Fruit fly (Drosophila melanogaster) whole organism, embryonic: ENCODE measurements around the gene CG43203.
A peak's percentile ranks its signal among the peaks of the same experiment; 100 is the strongest.

Source experiments
- Awh ChIP-seq: fragments of 200-800 bp; sonication (Bioruptor generic); IDR thresholded peaks from 2 replicates; pipeline ENCODE4, ENCODE4 v1.3.6; 2022; ENCODE audit warnings: missing biosample characterization, missing genetic modification characterization
- Blimp-1 ChIP-seq: fragments of 200-800 bp; sonication (Bioruptor generic); optimal IDR thresholded peaks from 3 replicates; lab custom pipeline; 2018; ENCODE audit warnings: missing biosample characterization, missing genetic modification characterization, mild to moderate bottlenecking, moderate library complexity, missing genetic modification reagents
- CG10462 ChIP-seq: fragments of 200-800 bp; sonication (Bioruptor generic); optimal IDR thresholded peaks from 2 replicates; lab custom pipeline; 2016; ENCODE audit warnings: missing biosample characterization, missing genetic modification characterization
- CG11398 ChIP-seq: fragments of 200-800 bp; sonication (Bioruptor generic); optimal IDR thresholded peaks from 2 replicates; lab custom pipeline; 2016; ENCODE audit warnings: missing biosample characterization, missing genetic modification characterization
- CG12942 ChIP-seq: fragments of 200-800 bp; sonication (Bioruptor generic); optimal IDR thresholded peaks from 3 replicates; lab custom pipeline; 2016; ENCODE audit warnings: missing biosample characterization, missing genetic modification characterization
- CG14050 ChIP-seq: fragments of 200-800 bp; sonication (Bioruptor generic); IDR thresholded peaks from 3 replicates; pipeline ENCODE4 v1.3.6; 2022; ENCODE audit warnings: missing biosample characterization, missing genetic modification characterization
- CG17359 ChIP-seq: fragments of 200-800 bp; sonication (Bioruptor generic); optimal IDR thresholded peaks from 3 replicates; lab custom pipeline; 2018; ENCODE audit warnings: missing biosample characterization, mild to moderate bottlenecking, missing genetic modification characterization, moderate library complexity
- CG1832 ChIP-seq: fragments of 200-800 bp; sonication (Bioruptor generic); optimal IDR thresholded peaks from 2 replicates; lab custom pipeline; 2017; ENCODE audit warnings: missing biosample characterization, mild to moderate bottlenecking, missing genetic modification characterization, inconsistent platforms
- CG30431 ChIP-seq: fragments of 200-800 bp; sonication (Bioruptor generic); optimal IDR thresholded peaks from 2 replicates; lab custom pipeline; 2017; ENCODE audit warnings: missing biosample characterization, missing genetic modification characterization
- CG31224 ChIP-seq: fragments of 200-800 bp; sonication (Bioruptor generic); IDR thresholded peaks from 2 replicates; pipeline ENCODE4 v1.3.6; 2022; ENCODE audit warnings: missing biosample characterization, missing genetic modification characterization
- CG3995 ChIP-seq: fragments of 200-800 bp; sonication (Bioruptor generic); optimal IDR thresholded peaks from 3 replicates; lab custom pipeline; 2016; ENCODE audit warnings: missing biosample characterization, missing genetic modification characterization
- CG4820 ChIP-seq: fragments of 200-800 bp; sonication (Bioruptor generic); optimal IDR thresholded peaks from 3 replicates; lab custom pipeline; 2016; ENCODE audit warnings: missing biosample characterization, missing genetic modification characterization
- CG5180 ChIP-seq: fragments of 200-800 bp; sonication (Bioruptor generic); optimal IDR thresholded peaks from 3 replicates; lab custom pipeline; 2017; ENCODE audit warnings: missing biosample characterization, missing genetic modification characterization, mild to moderate bottlenecking, moderate library complexity, missing genetic modification reagents
- CG7271 ChIP-seq: fragments of 200-800 bp; sonication (Bioruptor generic); optimal IDR thresholded peaks from 2 replicates; lab custom pipeline; 2018; ENCODE audit warnings: missing biosample characterization, mild to moderate bottlenecking, missing genetic modification characterization, moderate library complexity
- CG7357 ChIP-seq: fragments of 200-800 bp; sonication (Bioruptor generic); IDR thresholded peaks from 3 replicates; pipeline ENCODE4 v1.3.6; 2022; ENCODE audit warnings: missing biosample characterization, missing genetic modification characterization
- CG8281 ChIP-seq: fragments of 200-800 bp; sonication (Bioruptor generic); optimal IDR thresholded peaks from 2 replicates; lab custom pipeline; 2018; ENCODE audit warnings: missing biosample characterization, mild to moderate bottlenecking, missing genetic modification characterization, moderate library complexity
- CG8388 ChIP-seq: fragments of 200-800 bp; sonication (Bioruptor generic); optimal IDR thresholded peaks from 2 replicates; lab custom pipeline; 2019; ENCODE audit warnings: missing biosample characterization, mild to moderate bottlenecking, missing genetic modification characterization, moderate library complexity
- Dfd ChIP-seq, 2 experiments: fragments of >200 bp; optimal IDR thresholded peaks; 2 replicates each; lab custom pipeline; 2017; ENCODE audit warnings: missing biosample characterization in 2 of 2, missing genetic modification characterization in 2 of 2
- Doc3 ChIP-seq: fragments of 200-800 bp; sonication (Bioruptor generic); IDR thresholded peaks from 3 replicates; pipeline ENCODE4 v1.3.6; 2022; ENCODE audit warnings: missing biosample characterization, missing genetic modification characterization; ENCODE audit not compliant: partially characterized antibody
- Fer2 ChIP-seq: fragments of 200-800 bp; sonication (Bioruptor generic); optimal IDR thresholded peaks from 2 replicates; lab custom pipeline; 2018; ENCODE audit warnings: missing biosample characterization, mild to moderate bottlenecking, missing genetic modification characterization, moderate library complexity
- Hr3 ChIP-seq: fragments of 200-800 bp; sonication (Bioruptor generic); optimal IDR thresholded peaks from 3 replicates; lab custom pipeline; 2016; ENCODE audit warnings: missing biosample characterization, missing genetic modification characterization
- Kr ChIP-seq: fragments of 200-800 bp; sonication (Bioruptor generic); optimal IDR thresholded peaks from 2 replicates; lab custom pipeline; 2017; ENCODE audit warnings: missing biosample characterization, mild to moderate bottlenecking, missing genetic modification characterization
- Lhr ChIP-seq: fragments of 200-800 bp; sonication (Bioruptor generic); optimal IDR thresholded peaks from 3 replicates; lab custom pipeline; 2017; ENCODE audit warnings: mild to moderate bottlenecking, missing biosample characterization, missing genetic modification reagents, missing genetic modification characterization
- Mrtf ChIP-seq: fragments of 200-800 bp; sonication (Bioruptor generic); IDR thresholded peaks from 3 replicates; pipeline ENCODE4 v1.3.6; 2022; ENCODE audit warnings: missing biosample characterization, missing genetic modification characterization
- Optix ChIP-seq: fragments of 200-800 bp; sonication (Bioruptor generic); IDR thresholded peaks from 3 replicates; pipeline ENCODE4 v1.3.6; 2022; ENCODE audit warnings: missing biosample characterization, missing genetic modification characterization
- Usf ChIP-seq: fragments of 200-800 bp; sonication (Bioruptor generic); optimal IDR thresholded peaks from 2 replicates; lab custom pipeline; 2017; ENCODE audit warnings: missing genotype, missing biosample characterization, missing genetic modification characterization
- Xrp1 ChIP-seq: fragments of 200-800 bp; sonication (Bioruptor generic); IDR thresholded peaks from 2 replicates; pipeline ENCODE4 v1.3.6; 2022; ENCODE audit warnings: missing biosample characterization, missing genetic modification characterization
- bab2 ChIP-seq: fragments of 200-800 bp; sonication (Bioruptor generic); optimal IDR thresholded peaks from 2 replicates; lab custom pipeline; 2016; ENCODE audit warnings: missing biosample characterization, missing genetic modification characterization
- br ChIP-seq: fragments of >200 bp; optimal IDR thresholded peaks from 2 replicates; lab custom pipeline; 2017
- crp ChIP-seq, 2 experiments: fragments of 200-800 bp; sonication (Bioruptor generic); optimal IDR thresholded peaks; 2 replicates in 1 of 2; 3 replicates in 1 of 2; lab custom pipeline; 2017; ENCODE audit warnings: missing biosample characterization in 2 of 2, missing genetic modification characterization in 2 of 2, mild to moderate bottlenecking in 1 of 2, moderate library complexity in 1 of 2
- cwo ChIP-seq: fragments of 200-800 bp; sonication (Bioruptor generic); optimal IDR thresholded peaks from 3 replicates; lab custom pipeline; 2017; ENCODE audit warnings: missing biosample characterization, missing genetic modification characterization, mild to moderate bottlenecking, moderate library complexity, missing genetic modification reagents
- dmrt11E ChIP-seq: fragments of 200-800 bp; sonication (Bioruptor generic); optimal IDR thresholded peaks from 3 replicates; lab custom pipeline; 2018; ENCODE audit warnings: missing biosample characterization, mild to moderate bottlenecking, missing genetic modification characterization, moderate library complexity
- fd3F ChIP-seq: fragments of 200-800 bp; sonication (Bioruptor generic); optimal IDR thresholded peaks from 2 replicates; lab custom pipeline; 2018; ENCODE audit warnings: missing biosample characterization, mild to moderate bottlenecking, missing genetic modification characterization, moderate library complexity
- ham ChIP-seq: fragments of 200-800 bp; sonication (Bioruptor generic); IDR thresholded peaks from 2 replicates; pipeline ENCODE4 v1.3.6; 2022; ENCODE audit warnings: missing biosample characterization, missing genetic modification characterization
- kni ChIP-seq: fragments of 200-800 bp; sonication (Bioruptor generic); optimal IDR thresholded peaks from 3 replicates; lab custom pipeline; 2017; ENCODE audit warnings: mild to moderate bottlenecking, missing biosample characterization, missing genetic modification reagents, missing genetic modification characterization
- lbe ChIP-seq: fragments of 200-800 bp; sonication (Bioruptor generic); optimal IDR thresholded peaks from 2 replicates; lab custom pipeline; 2016; ENCODE audit warnings: missing biosample characterization, mild to moderate bottlenecking, missing genetic modification characterization
- lilli ChIP-seq: fragments of 200-800 bp; sonication (Bioruptor generic); optimal IDR thresholded peaks from 3 replicates; lab custom pipeline; 2016; ENCODE audit warnings: missing biosample characterization, missing genetic modification characterization
- lov ChIP-seq, 2 experiments: fragments of 200-800 bp in 1 of 2; fragments of >200 bp in 1 of 2; sonication (Bioruptor generic) in 1 of 2; IDR thresholded peaks in 1 of 2; optimal IDR thresholded peaks in 1 of 2; 2 replicates in 1 of 2; 3 replicates in 1 of 2; pipeline versions ENCODE4 v1.3.6 to Lab custom; 2017 to 2022; ENCODE audit warnings: missing biosample characterization in 1 of 2, missing genetic modification characterization in 1 of 2
- nom ChIP-seq: fragments of 200-800 bp; sonication (Bioruptor generic); optimal IDR thresholded peaks from 2 replicates; lab custom pipeline; 2017; ENCODE audit warnings: missing biosample characterization, missing genetic modification characterization, mild to moderate bottlenecking, moderate library complexity, missing genetic modification reagents
- pan ChIP-seq, 4 experiments: fragments of >200 bp in 3 of 4; fragments of 200-800 bp in 1 of 4; sonication (Bioruptor generic) in 1 of 4; optimal IDR thresholded peaks in 3 of 4; IDR thresholded peaks in 1 of 4; 2 replicates each; pipeline versions ENCODE4 v1.3.6 to Lab custom; 2017 to 2022; ENCODE audit warnings: missing biosample characterization in 2 of 4, missing genetic modification characterization in 2 of 4, mixed read lengths in 1 of 4
- ro ChIP-seq: fragments of 200-800 bp; sonication (Bioruptor generic); IDR thresholded peaks from 2 replicates; pipeline ENCODE4 v1.3.6; 2022; ENCODE audit warnings: missing biosample characterization, missing genetic modification characterization
- row ChIP-seq: fragments of 200-800 bp; sonication (Bioruptor generic); IDR thresholded peaks from 3 replicates; pipeline ENCODE4 v1.3.6; 2022; ENCODE audit warnings: missing biosample characterization, missing genetic modification characterization
- sens ChIP-seq: fragments of 200-800 bp; sonication (Bioruptor generic); peaks from one replicate; lab custom pipeline; 2016; ENCODE audit warnings: missing biosample characterization, missing genetic modification characterization
- sna ChIP-seq: fragments of 200-800 bp; sonication (Bioruptor generic); IDR thresholded peaks from 2 replicates; pipeline ENCODE4 v1.3.6; 2022; ENCODE audit warnings: missing biosample characterization, missing genetic modification characterization; ENCODE audit not compliant: partially characterized antibody
- unc-4 ChIP-seq: fragments of 200-800 bp; sonication (Bioruptor generic); IDR thresholded peaks from 2 replicates; pipeline ENCODE4 v1.3.6; 2022; ENCODE audit warnings: missing biosample characterization, missing genetic modification characterization; ENCODE audit not compliant: partially characterized antibody
- wdn ChIP-seq: fragments of 200-800 bp; sonication (Bioruptor generic); IDR thresholded peaks from 2 replicates; pipeline ENCODE4 v1.3.6; 2022; ENCODE audit warnings: missing biosample characterization, missing genetic modification characterization

The CG43203 gene

DNA sequence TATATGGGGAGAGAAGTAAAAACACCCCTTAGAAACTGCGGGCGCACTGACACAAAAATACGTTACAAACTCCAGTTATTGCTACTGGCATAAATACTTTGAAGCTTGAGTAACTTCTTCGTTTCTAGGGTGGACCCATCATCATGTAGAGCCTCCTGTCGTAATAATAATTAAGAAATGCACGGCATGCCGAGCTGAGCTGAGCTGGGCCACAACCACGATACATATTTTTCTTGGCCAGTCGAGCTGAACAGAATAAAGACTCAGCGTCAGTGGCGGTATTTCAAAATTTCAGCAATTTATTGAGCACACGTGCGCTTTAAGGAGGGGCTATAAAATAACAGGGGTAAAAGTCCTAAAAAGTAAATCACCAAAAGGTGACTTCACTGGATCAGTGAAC lies 35.4 kb upstream of the CG43203 start (continued):
- no peak for TF ChIP-seq wdn (GFP tag; lab: Robert Waterston, UW)
- no peak for TF ChIP-seq fd3F (GFP tag; lab: Kevin White, UChicago)
- no peak for TF ChIP-seq lilli (GFP tag; lab: Kevin White, UChicago)
- TF ChIP-seq CG31224 (GFP tag; lab: Robert Waterston, UW), result no peak
- no peak for TF ChIP-seq CG17359 (tag; lab: Kevin White, UChicago)
- no peak for TF ChIP-seq br (lab: Kevin White, UChicago)
- TF ChIP-seq Lhr (GFP tag; lab: Kevin White, UChicago), result no peak
- no peak for TF ChIP-seq ro (GFP tag; lab: Robert Waterston, UW)
- TF ChIP-seq kni (GFP tag; lab: Kevin White, UChicago), result peak; percentile 7
- TF ChIP-seq CG8388 (GFP tag; lab: Kevin White, UChicago), result no peak
- no peak for TF ChIP-seq cwo (GFP tag; lab: Kevin White, UChicago)
- no peak for TF ChIP-seq Hr3
- no peak for TF ChIP-seq Optix (GFP tag; lab: Robert Waterston, UW)
- no peak for TF ChIP-seq CG12942 (GFP tag; lab: Kevin White, UChicago)
- TF ChIP-seq Fer2, result no peak
- TF ChIP-seq nom, result peak; percentile 92
- no peak for TF ChIP-seq CG1832
- no peak for TF ChIP-seq crp (GFP tag; optimal IDR thresholded peaks at IDR 0.05; lab: Kevin White, UChicago)

DNA sequence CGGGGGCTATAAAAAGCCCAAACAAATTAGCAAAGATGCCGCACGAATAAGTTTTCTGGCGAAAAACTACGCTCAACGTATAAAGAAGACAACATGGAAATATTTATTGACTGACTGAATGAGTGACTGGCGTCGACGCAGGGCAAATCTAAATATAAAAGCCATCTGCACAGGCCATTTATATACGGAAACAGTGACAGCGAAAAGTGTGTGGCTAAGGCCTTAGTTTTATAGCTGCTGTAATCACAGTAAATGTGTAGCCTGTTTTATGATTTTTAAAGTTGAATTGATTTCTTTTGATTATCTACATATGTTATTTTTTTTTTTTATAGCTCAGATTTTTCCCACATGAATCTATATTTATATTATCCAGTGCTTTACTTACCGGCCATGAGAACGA lies 34.4 kb upstream of the CG43203 start:
- no peak for TF ChIP-seq CG14050 (GFP tag; lab: Robert Waterston, UW)
- TF ChIP-seq CG8388 (GFP tag; lab: Kevin White, UChicago), result peak; percentile 89
- peak; percentile 55 for TF ChIP-seq sens (GFP tag; lab: Kevin White, UChicago)
- peak; percentile 76 for TF ChIP-seq CG8281

DNA sequence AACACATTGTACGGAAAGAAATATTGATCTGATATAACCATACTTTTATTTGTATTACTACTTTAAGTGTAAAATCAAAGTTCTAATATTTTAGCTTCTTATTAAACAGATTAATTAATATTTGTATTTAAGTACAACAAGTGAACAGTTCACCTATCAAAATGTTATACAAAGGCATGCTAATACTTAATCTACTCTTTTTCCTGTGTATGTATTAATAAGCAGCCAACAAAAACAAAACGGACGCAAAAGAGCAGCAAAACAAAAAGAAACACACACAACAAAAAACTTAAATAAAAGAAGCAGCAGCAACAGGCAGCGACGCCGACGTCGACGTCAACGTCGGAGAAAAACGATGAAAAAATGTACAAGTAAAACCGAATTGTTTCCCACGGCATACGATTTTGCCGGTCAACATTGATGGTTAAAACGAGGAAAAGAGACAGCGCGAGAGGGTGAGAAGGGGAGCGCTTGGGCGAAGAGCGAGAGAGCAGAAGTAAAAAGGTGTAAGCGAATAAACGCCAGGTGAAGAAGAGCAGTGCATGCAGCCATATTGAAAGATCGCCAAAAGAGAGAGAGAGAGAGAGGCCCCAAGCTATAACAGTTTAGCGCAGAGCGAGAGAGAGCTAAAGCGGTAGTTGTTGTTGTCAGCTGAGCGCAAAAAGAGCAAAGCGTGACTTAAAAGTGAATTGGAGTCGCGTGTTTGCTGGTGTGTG lies 32.2 kb upstream of the CG43203 start:
- no peak for TF ChIP-seq ham (GFP tag; lab: Robert Waterston, UW)
- peak; percentile 59 for TF ChIP-seq Blimp-1 (GFP tag; lab: Kevin White, UChicago)
- TF ChIP-seq lbe (GFP tag; lab: Kevin White, UChicago), result peak; percentile 28
- TF ChIP-seq pan (optimal IDR thresholded peaks at IDR 0.05; lab: Kevin White, UChicago), result no peak
- no peak for TF ChIP-seq pan (GFP tag; optimal IDR thresholded peaks at IDR 0.05 in 1 of 2, IDR thresholded peaks at IDR 0.05 in 1 of 2)
- TF ChIP-seq CG30431 (GFP tag; lab: Kevin White, UChicago), result no peak
- no peak for TF ChIP-seq Dfd (GFP tag; optimal IDR thresholded peaks at IDR 0.05; lab: Kevin White, UChicago)
- no peak for TF ChIP-seq CG4820
- TF ChIP-seq bab2 (GFP tag; lab: Kevin White, UChicago), result no peak
- TF ChIP-seq CG5180, result no peak
- TF ChIP-seq CG7357, result no peak
- TF ChIP-seq dmrt11E (tag; lab: Kevin White, UChicago), result peak; percentile 1
- TF ChIP-seq CG3995 (GFP tag; lab: Kevin White, UChicago), result peak; percentile 23
- 0 out of 3 replicates have a peak, but pooled peaks have one; percentile 18 for TF ChIP-seq row (GFP tag; lab: Robert Waterston, UW)
- peak; percentile 49 for TF ChIP-seq unc-4 (GFP tag; lab: Robert Waterston, UW)
- TF ChIP-seq Kr (GFP tag; lab: Kevin White, UChicago), result peak; percentile 50
- no peak for TF ChIP-seq CG11398 (GFP tag; lab: Kevin White, UChicago)
- no peak for TF ChIP-seq Usf
- no peak for TF ChIP-seq CG10462 (GFP tag; lab: Kevin White, UChicago)
- peak; percentile 54; the same call in 1 of the 3 replicates for TF ChIP-seq Doc3 (GFP tag; lab: Robert Waterston, UW)
- TF ChIP-seq CG1832, result peak; percentile 84
- no peak for TF ChIP-seq lov (optimal IDR thresholded peaks at IDR 0.05; lab: Kevin White, UChicago)
- no peak for TF ChIP-seq lov (GFP tag; IDR thresholded peaks at IDR 0.05; lab: Robert Waterston, UW)
- no peak for TF ChIP-seq Xrp1
- TF ChIP-seq CG8281, result no peak
- no peak for TF ChIP-seq Mrtf (GFP tag; lab: Robert Waterston, UW)
- TF ChIP-seq sna (GFP tag; lab: Robert Waterston, UW), result peak; percentile 63; the same call in 1 of the 2 replicates
- TF ChIP-seq CG7271 (tag; lab: Kevin White, UChicago), result no peak
- TF ChIP-seq Awh, result no peak
